Worm (Caenorhabditis elegans) whole organism, L4 larva: Measurements from ENCODE around the gene F14E5.8.
A peak's percentile ranks its signal among the peaks of the same experiment; 100 is the strongest.

Source experiments
- D1046.2 ChIP-seq: fragments of 200-800 bp; sonication (Bioruptor generic); IDR thresholded peaks from 2 replicates; pipeline ENCODE4 v1.3.6; 2022; ENCODE audit warnings: missing genetic modification characterization, missing compliant biosample characterization
- R02D3.7 ChIP-seq: fragments of 150-350 bp; sonication (generic microtip); optimal IDR thresholded peaks from 3 replicates; lab custom pipeline; 2014; ENCODE audit warnings: missing biosample characterization, missing genetic modification characterization
- Y75B8A.6 ChIP-seq: fragments of 200-800 bp; sonication (Bioruptor generic); IDR thresholded peaks from 2 replicates; pipeline ENCODE4 v1.3.6; 2022; ENCODE audit warnings: missing genetic modification reagents, missing genetic modification characterization, missing compliant biosample characterization
- ZK546.5 ChIP-seq, 2 experiments: sonication (generic microtip); optimal IDR thresholded peaks; 2 replicates each; lab custom pipeline; 2017; ENCODE audit warnings: missing biosample characterization in 2 of 2, missing genetic modification characterization in 2 of 2
- aha-1 ChIP-seq: fragments of 150-350 bp; peaks from one replicate; lab custom pipeline; 2014; ENCODE audit warnings: missing biosample characterization, missing genetic modification characterization
- ama-1 ChIP-seq: fragments of 150-350 bp; optimal IDR thresholded peaks from 2 replicates; lab custom pipeline; 2014; ENCODE audit warnings: inconsistent platforms, mixed read lengths
- arid-1 ChIP-seq: fragments of 200-800 bp; sonication (Bioruptor generic); conservative IDR thresholded peaks from 2 replicates; pipeline ENCODE4 v1.3.6; 2022; ENCODE audit warnings: missing genetic modification reagents, missing genetic modification characterization, missing compliant biosample characterization
- ceh-20 ChIP-seq: fragments of 200-800 bp; sonication (Bioruptor generic); IDR thresholded peaks from 2 replicates; pipeline ENCODE4 v1.3.6; 2022; ENCODE audit warnings: missing genetic modification reagents, missing genetic modification characterization, missing compliant biosample characterization
- duxl-1 ChIP-seq: sonication (generic microtip); optimal IDR thresholded peaks from 2 replicates; lab custom pipeline; 2016; ENCODE audit warnings: mild to moderate bottlenecking, missing genetic modification characterization, moderate library complexity, missing compliant biosample characterization; ENCODE audit not compliant: poor library complexity
- lin-38 ChIP-seq: fragments of 200-800 bp; sonication (Bioruptor generic); IDR thresholded peaks from 2 replicates; pipeline ENCODE4 v1.3.6; 2022; ENCODE audit warnings: missing genetic modification reagents, missing genetic modification characterization, missing compliant biosample characterization
- lsy-2 ChIP-seq, 2 experiments: fragments of 150-350 bp in 1 of 2; sonication (generic microtip) in 1 of 2; optimal IDR thresholded peaks; 2 replicates each; lab custom pipeline; 2014 to 2017; ENCODE audit warnings: missing biosample characterization in 2 of 2, missing genetic modification characterization in 2 of 2
- mes-2 ChIP-seq: sonication (generic microtip); optimal IDR thresholded peaks from 2 replicates; lab custom pipeline; 2016; ENCODE audit warnings: missing genotype, mild to moderate bottlenecking, missing genetic modification characterization, missing compliant biosample characterization; ENCODE audit not compliant: poor library complexity, severe bottlenecking
- nhr-28 ChIP-seq: fragments of 150-350 bp; optimal IDR thresholded peaks from 2 replicates; lab custom pipeline; 2014; ENCODE audit warnings: missing biosample characterization, missing genetic modification characterization
- nhr-41 ChIP-seq: fragments of 200-800 bp; sonication (Bioruptor generic); IDR thresholded peaks from 2 replicates; pipeline ENCODE4 v1.3.6; 2022; ENCODE audit warnings: missing genetic modification reagents, missing genetic modification characterization, missing compliant biosample characterization
- nhr-76 ChIP-seq: fragments of 150-350 bp; optimal IDR thresholded peaks from 2 replicates; lab custom pipeline; 2014; ENCODE audit warnings: missing biosample characterization, missing genetic modification characterization
- snpc-1.2 ChIP-seq: fragments of 200-800 bp; sonication (Bioruptor generic); IDR thresholded peaks from 2 replicates; pipeline ENCODE4 v1.3.6; 2022; ENCODE audit warnings: missing genetic modification reagents, missing genetic modification characterization, missing compliant biosample characterization
- unc-130 ChIP-seq: sonication (generic microtip); optimal IDR thresholded peaks from 2 replicates; lab custom pipeline; 2016; ENCODE audit warnings: missing genetic modification reagents, missing genetic modification characterization, missing compliant biosample characterization
- zip-2 ChIP-seq: fragments of 150-350 bp; optimal IDR thresholded peaks from 2 replicates; lab custom pipeline; 2014; ENCODE audit warnings: missing biosample characterization, missing genetic modification characterization

Gene F14E5.8

DNA sequence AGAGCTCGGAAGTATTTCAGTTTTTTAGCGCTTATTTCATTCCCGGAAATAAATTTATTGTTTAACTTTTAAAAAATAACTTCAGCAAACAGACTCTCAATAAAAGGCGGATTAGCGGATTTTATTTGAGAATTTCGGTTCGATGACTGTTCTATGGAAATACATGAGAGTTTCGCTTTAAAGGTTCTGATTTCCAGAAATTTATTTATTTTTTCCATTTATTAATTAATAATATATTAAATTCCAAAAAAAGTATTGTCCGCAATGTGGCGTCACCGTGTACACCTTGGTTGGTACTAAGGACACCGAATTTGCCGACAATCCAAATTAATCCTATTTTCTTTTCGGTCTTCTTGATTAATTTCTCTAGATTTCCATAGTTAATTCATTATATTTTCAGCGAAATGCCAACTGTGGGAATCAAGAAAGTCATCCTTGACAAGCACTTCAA lies 44.6 kb downstream of the F14E5.8 start, which contains the start of gene fars-3 (continued):
- no peak for TF ChIP-seq Y75B8A.6 (GFP tag; lab: Robert Waterston, UW)
- TF ChIP-seq ZK546.5 (tag; optimal IDR thresholded peaks at IDR 0.05; lab: Kevin White, UChicago), result no peak
- TF ChIP-seq, all 104 proteins: peak for 12

DNA sequence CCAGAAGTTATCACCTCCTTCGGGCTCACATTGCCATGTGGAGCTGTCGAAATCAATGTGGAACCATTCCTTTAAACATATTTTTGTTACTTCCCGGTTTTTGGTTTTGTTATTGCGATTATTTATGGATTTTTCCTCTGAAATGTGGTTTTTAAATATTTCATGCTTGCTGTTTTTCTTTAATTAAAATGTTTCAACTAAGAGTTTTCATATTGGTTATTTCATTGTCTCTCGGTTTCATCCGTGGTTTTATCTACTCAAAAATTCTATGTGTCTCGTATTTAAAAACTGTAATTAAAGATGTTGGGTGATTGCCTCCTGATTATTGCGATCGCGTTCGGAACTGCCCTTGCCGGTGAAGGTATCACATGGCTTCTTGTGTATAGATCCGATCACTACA lies 47.0 kb downstream of the F14E5.8 start, which contains the start of gene F22B5.10:
Gene F22B5.10, plus strand, starts transcription at position 301 of the 400 bp plus-strand sequence.
- TF ChIP-seq nhr-41 (GFP tag; lab: Robert Waterston, UW) (no peak), lin-38 (peak; percentile 23; the same call in 1 of the 2 replicates), aha-1 (tag; lab: Kevin White, UChicago) (no peak), ama-1 (peak; percentile 49)
- TF ChIP-seq, all 104 proteins: peak for 2

ce11 chrII:8467809-8468208 lies 47.9 kb downstream of the F14E5.8 start, which contains the start of gene M05D6.2:
Gene M05D6.2, plus strand, starts transcription at chrII:8468109.
- no peak for TF ChIP-seq D1046.2 (GFP tag; lab: Robert Waterston, UW)
- TF ChIP-seq ceh-20 (GFP tag; lab: Robert Waterston, UW), result no peak
- TF ChIP-seq, all 104 proteins: peak for 0

DNA sequence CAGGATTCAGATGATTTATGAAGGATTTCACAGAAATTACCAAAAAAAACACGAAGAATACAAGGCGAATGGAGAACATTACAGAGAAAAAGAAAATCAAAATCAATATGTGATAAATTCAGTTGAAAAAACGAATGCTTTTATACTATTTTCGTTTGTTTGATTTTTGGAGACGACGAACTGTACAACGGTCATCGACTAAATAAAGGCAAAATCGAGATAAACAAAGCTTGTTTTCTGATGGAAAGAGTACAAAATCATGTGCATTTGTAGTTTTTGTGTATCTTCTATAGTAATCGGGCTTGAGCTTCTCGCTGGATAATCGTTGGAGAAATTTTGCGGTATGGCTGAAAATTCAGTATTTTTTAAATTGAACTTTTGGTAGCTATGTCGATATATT lies 51.2 kb downstream of the F14E5.8 start, which contains the start of gene M05D6.8:
Gene M05D6.8, minus strand, starts transcription at position 101 of the 400 bp plus-strand sequence.
- TF ChIP-seq R02D3.7 (tag; lab: Kevin White, UChicago) (no peak), zip-2 (tag; lab: Kevin White, UChicago) (no peak), snpc-1.2 (GFP tag; lab: Robert Waterston, UW) (no peak), unc-130 (GFP tag; lab: Kevin White, UChicago) (no peak), nhr-28 (tag; lab: Kevin White, UChicago) (no peak), mes-2 (tag; lab: Kevin White, UChicago) (no peak), arid-1 (GFP tag; lab: Robert Waterston, UW) (no peak), nhr-76 (tag; lab: Kevin White, UChicago) (no peak), lsy-2 (tag; optimal IDR thresholded peaks at IDR 0.05; lab: Kevin White, UChicago) (no peak), duxl-1 (tag; lab: Kevin White, UChicago) (no peak)
